Worm (Caenorhabditis elegans) whole organism, L4/young adult: ENCODE results near the gene AH10.2.

Source experiments
- dao-5 ChIP-seq: sonication (generic microtip); optimal IDR thresholded peaks from 2 replicates; lab custom pipeline; 2016; ENCODE audit warnings: missing genotype, missing genetic modification characterization, moderate library complexity, missing compliant biosample characterization
- him-1 ChIP-seq: sonication (generic microtip); optimal IDR thresholded peaks from 2 replicates; lab custom pipeline; 2016; ENCODE audit warnings: missing genotype, missing genetic modification reagents, missing genetic modification characterization, missing compliant biosample characterization

DNA sequence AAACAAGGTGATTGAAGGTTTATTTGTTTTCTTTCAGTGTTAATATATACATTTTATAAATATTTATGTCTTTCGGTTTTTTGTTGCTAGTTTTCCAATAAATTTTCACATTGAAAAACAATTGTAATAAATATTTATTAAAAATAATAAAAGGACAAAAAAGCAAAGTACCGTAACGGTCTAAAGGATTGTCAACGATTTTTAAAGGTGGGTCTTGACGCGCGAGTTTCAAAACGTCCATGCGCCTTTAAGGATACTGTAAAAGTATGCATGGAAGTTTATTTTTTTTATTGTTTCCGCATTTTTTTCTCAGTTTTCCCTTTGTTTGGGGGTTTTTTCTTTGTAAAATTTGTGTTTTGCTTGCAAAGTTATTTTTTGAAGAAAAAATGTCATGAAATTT, 36.3 kb downstream of the AH10.2 start:
- no peak for TF ChIP-seq dao-5 (tag; lab: Kevin White, UChicago)
- TF ChIP-seq him-1 (tag; lab: Kevin White, UChicago), result no peak
